Worm (Caenorhabditis elegans): Measurements from ENCODE around the gene F07A11.1.

ce11 chrII:11572944-11573343 lies 19.0 kb downstream of the F07A11.1 start, which contains the start of gene F54D5.2:
- TF ChIP-seq nhr-237 (tag; optimal IDR thresholded peaks at IDR 0.05) (no peak), sptf-1 (tag; optimal IDR thresholded peaks at IDR 0.05) (no peak), snpc-4 (tag; optimal IDR thresholded peaks at IDR 0.05) (no peak), unc-62 (GFP tag; optimal IDR thresholded peaks at IDR 0.05) (no peak), elt-1 (tag; optimal IDR thresholded peaks at IDR 0.05; ENCODE audit: borderline replicate concordance, insufficient read depth) (no peak), tbx-8 (GFP tag; optimal IDR thresholded peaks at IDR 0.05) (no peak), lin-32 (GFP tag; optimal IDR thresholded peaks at IDR 0.05) (no peak), lin-13 (tag; optimal IDR thresholded peaks at IDR 0.05) (no peak), unc-39 (tag; optimal IDR thresholded peaks at IDR 0.05) (no peak), ztf-11 (tag; optimal IDR thresholded peaks at IDR 0.05) (no peak)
